Worm (Caenorhabditis elegans) whole organism, L4 larva: ENCODE results near the gene sar-1.

Experiments
- F44E2.7 ChIP-seq: fragments of 200-800 bp; sonication (Bioruptor generic); IDR thresholded peaks from 2 replicates; pipeline ENCODE4 v2.1.2; 2022; ENCODE audit warnings: missing genetic modification characterization, missing compliant biosample characterization
- Y48G9A.11 ChIP-seq: fragments of 200-800 bp; sonication (Bioruptor generic); IDR thresholded peaks from 2 replicates; pipeline ENCODE4 v1.3.6; 2022; ENCODE audit warnings: missing genetic modification reagents, missing genetic modification characterization, missing compliant biosample characterization
- Y75B8A.6 ChIP-seq: fragments of 200-800 bp; sonication (Bioruptor generic); IDR thresholded peaks from 2 replicates; pipeline ENCODE4 v1.3.6; 2022; ENCODE audit warnings: missing genetic modification reagents, missing genetic modification characterization, missing compliant biosample characterization
- ZK337.2 ChIP-seq: fragments of 200-800 bp; sonication (Bioruptor generic); IDR thresholded peaks from 2 replicates; pipeline ENCODE4 v1.3.6; 2022; ENCODE audit warnings: missing genetic modification reagents, missing genetic modification characterization, missing compliant biosample characterization
- ceh-20 ChIP-seq: fragments of 200-800 bp; sonication (Bioruptor generic); IDR thresholded peaks from 2 replicates; pipeline ENCODE4 v1.3.6; 2022; ENCODE audit warnings: missing genetic modification reagents, missing genetic modification characterization, missing compliant biosample characterization
- ceh-62 ChIP-seq: sonication (generic microtip); optimal IDR thresholded peaks from 2 replicates; lab custom pipeline; 2017; ENCODE audit warnings: missing biosample characterization, missing genetic modification characterization
- cey-2 ChIP-seq: sonication (generic microtip); optimal IDR thresholded peaks from 3 replicates; lab custom pipeline; 2017; ENCODE audit warnings: missing genetic modification characterization, mild to moderate bottlenecking, missing compliant biosample characterization, antibody characterized with exemption, borderline replicate concordance; ENCODE audit not compliant: insufficient read depth
- ctbp-1 ChIP-seq: fragments of 200-800 bp; sonication (Bioruptor generic); IDR thresholded peaks from 2 replicates; pipeline ENCODE4 v1.3.6; 2022; ENCODE audit warnings: missing genetic modification reagents, missing genetic modification characterization, missing compliant biosample characterization
- daf-8 ChIP-seq: fragments of 200-800 bp; sonication (Bioruptor generic); IDR thresholded peaks from 2 replicates; pipeline ENCODE4 v1.3.6; 2022; ENCODE audit warnings: missing genetic modification characterization, missing compliant biosample characterization
- dmd-8 ChIP-seq: fragments of 200-800 bp; sonication (Bioruptor generic); IDR thresholded peaks from 2 replicates; pipeline ENCODE4 v1.3.6; 2022; ENCODE audit warnings: missing genetic modification characterization, missing compliant biosample characterization
- duxl-1 ChIP-seq: sonication (generic microtip); optimal IDR thresholded peaks from 2 replicates; lab custom pipeline; 2016; ENCODE audit warnings: mild to moderate bottlenecking, missing genetic modification characterization, moderate library complexity, missing compliant biosample characterization; ENCODE audit not compliant: poor library complexity
- dve-1 ChIP-seq: sonication (generic microtip); optimal IDR thresholded peaks from 2 replicates; lab custom pipeline; 2017; ENCODE audit warnings: antibody characterized with exemption, mild to moderate bottlenecking, missing genetic modification characterization, missing compliant biosample characterization; ENCODE audit not compliant: insufficient read depth
- egl-43 ChIP-seq: fragments of 200-800 bp; sonication (Bioruptor generic); IDR thresholded peaks from 2 replicates; pipeline ENCODE4 v1.3.6; 2022; ENCODE audit warnings: missing genetic modification reagents, missing genetic modification characterization, missing compliant biosample characterization
- fkh-10 ChIP-seq: fragments of 150-350 bp; optimal IDR thresholded peaks from 2 replicates; lab custom pipeline; 2014; ENCODE audit warnings: missing biosample characterization, missing genetic modification reagents, missing genetic modification characterization
- gei-8 ChIP-seq: fragments of 200-800 bp; sonication (Bioruptor generic); optimal IDR thresholded peaks from 2 replicates; lab custom pipeline; 2018; ENCODE audit warnings: mild to moderate bottlenecking, missing genetic modification characterization, missing compliant biosample characterization
- hif-1 ChIP-seq, 2 experiments: sonication (generic microtip); optimal IDR thresholded peaks; 2 replicates each; lab custom pipeline; 2016 to 2017; ENCODE audit warnings: missing compliant biosample characterization in 2 of 2, missing genetic modification characterization in 2 of 2, missing genetic modification reagents in 2 of 2, missing genotype in 2 of 2, mild to moderate bottlenecking in 1 of 2
- hlh-11 ChIP-seq: fragments of 200-800 bp; sonication (Bioruptor generic); optimal IDR thresholded peaks from 2 replicates; lab custom pipeline; 2018; ENCODE audit warnings: mild to moderate bottlenecking, missing genetic modification characterization, missing compliant biosample characterization
- hlh-30 ChIP-seq: sonication (generic microtip); optimal IDR thresholded peaks from 2 replicates; lab custom pipeline; 2017; ENCODE audit warnings: antibody characterized with exemption, mild to moderate bottlenecking, missing genetic modification characterization, missing compliant biosample characterization; ENCODE audit not compliant: insufficient read depth
- jun-1 ChIP-seq: fragments of 150-350 bp; optimal IDR thresholded peaks from 2 replicates; lab custom pipeline; 2014; ENCODE audit warnings: missing biosample characterization, missing genetic modification reagents, missing genetic modification characterization
- lin-15B ChIP-seq: fragments of 150-350 bp; sonication (generic microtip); optimal IDR thresholded peaks from 3 replicates; lab custom pipeline; 2014; ENCODE audit warnings: missing biosample characterization, missing genetic modification characterization
- lir-3 ChIP-seq: sonication (generic microtip); optimal IDR thresholded peaks from 2 replicates; lab custom pipeline; 2016; ENCODE audit warnings: mild to moderate bottlenecking, missing genetic modification characterization, missing compliant biosample characterization
- lsy-2 ChIP-seq, 2 experiments: fragments of 150-350 bp in 1 of 2; sonication (generic microtip) in 1 of 2; optimal IDR thresholded peaks; 2 replicates each; lab custom pipeline; 2014 to 2017; ENCODE audit warnings: missing biosample characterization in 2 of 2, missing genetic modification characterization in 2 of 2
- mep-1 ChIP-seq: fragments of 150-350 bp; sonication (generic microtip); optimal IDR thresholded peaks from 3 replicates; lab custom pipeline; 2014; ENCODE audit warnings: missing biosample characterization, missing genetic modification characterization
- mxl-3 ChIP-seq: fragments of 200-800 bp; sonication (Bioruptor generic); optimal IDR thresholded peaks from 2 replicates; lab custom pipeline; 2018; ENCODE audit warnings: mild to moderate bottlenecking, missing genetic modification characterization, missing compliant biosample characterization
- nhr-102 ChIP-seq: sonication (generic microtip); optimal IDR thresholded peaks from 2 replicates; lab custom pipeline; 2016; ENCODE audit warnings: mild to moderate bottlenecking, missing genetic modification characterization, moderate library complexity, missing compliant biosample characterization
- nhr-11 ChIP-seq: fragments of 150-350 bp; optimal IDR thresholded peaks from 2 replicates; lab custom pipeline; 2014; ENCODE audit warnings: missing biosample characterization, missing genetic modification characterization
- nhr-25 ChIP-seq: sonication (generic microtip); optimal IDR thresholded peaks from 2 replicates; lab custom pipeline; 2017; ENCODE audit warnings: missing genetic modification characterization, mild to moderate bottlenecking, missing compliant biosample characterization, antibody characterized with exemption, moderate library complexity, borderline replicate concordance; ENCODE audit not compliant: insufficient read depth
- nhr-76 ChIP-seq: fragments of 150-350 bp; optimal IDR thresholded peaks from 2 replicates; lab custom pipeline; 2014; ENCODE audit warnings: missing biosample characterization, missing genetic modification characterization
- pha-4 ChIP-seq, 2 experiments: fragments of 150-350 bp in 1 of 2; fragments of 200-800 bp in 1 of 2; sonication (Bioruptor generic) in 1 of 2; IDR thresholded peaks in 1 of 2; optimal IDR thresholded peaks in 1 of 2; 2 replicates each; pipeline versions ENCODE4 v1.3.6 to Lab custom; 2014 to 2022; ENCODE audit warnings: missing genetic modification characterization in 2 of 2, missing genetic modification reagents in 2 of 2, missing biosample characterization in 1 of 2, missing compliant biosample characterization in 1 of 2
- pqm-1 ChIP-seq: sonication (generic microtip); optimal IDR thresholded peaks from 2 replicates; lab custom pipeline; 2017; ENCODE audit warnings: missing biosample characterization, missing genetic modification characterization
- sdz-12 ChIP-seq: fragments of 200-800 bp; sonication (Bioruptor generic); optimal IDR thresholded peaks from 2 replicates; lab custom pipeline; 2018; ENCODE audit warnings: mild to moderate bottlenecking, missing genetic modification characterization, missing compliant biosample characterization
- set-16 ChIP-seq: fragments of 200-800 bp; sonication (Bioruptor generic); IDR thresholded peaks from 2 replicates; pipeline ENCODE4 v1.3.6; 2022; ENCODE audit warnings: missing genetic modification reagents, missing genetic modification characterization, missing compliant biosample characterization
- snpc-1.2 ChIP-seq: fragments of 200-800 bp; sonication (Bioruptor generic); IDR thresholded peaks from 2 replicates; pipeline ENCODE4 v1.3.6; 2022; ENCODE audit warnings: missing genetic modification reagents, missing genetic modification characterization, missing compliant biosample characterization
- snpc-4 ChIP-seq: fragments of 150-350 bp; optimal IDR thresholded peaks from 2 replicates; lab custom pipeline; 2014; ENCODE audit warnings: missing biosample characterization, missing genetic modification characterization
- spr-3 ChIP-seq: fragments of 200-800 bp; sonication (Bioruptor generic); optimal IDR thresholded peaks from 2 replicates; lab custom pipeline; 2018; ENCODE audit warnings: mild to moderate bottlenecking, missing genetic modification characterization, missing compliant biosample characterization
- tag-97 ChIP-seq: fragments of 200-800 bp; sonication (Bioruptor generic); IDR thresholded peaks from 2 replicates; pipeline ENCODE4 v1.3.6; 2022; ENCODE audit warnings: missing genetic modification characterization, missing compliant biosample characterization
- tra-1 ChIP-seq: fragments of 200-800 bp; sonication (Bioruptor generic); IDR thresholded peaks from 2 replicates; pipeline ENCODE4 v1.3.6; 2022; ENCODE audit warnings: missing genetic modification reagents, missing genetic modification characterization, missing compliant biosample characterization
- unc-130 ChIP-seq: sonication (generic microtip); optimal IDR thresholded peaks from 2 replicates; lab custom pipeline; 2016; ENCODE audit warnings: missing genetic modification reagents, missing genetic modification characterization, missing compliant biosample characterization
- unc-39 ChIP-seq: sonication (generic microtip); optimal IDR thresholded peaks from 2 replicates; lab custom pipeline; 2017; ENCODE audit warnings: missing biosample characterization, missing genetic modification characterization
- zfp-3 ChIP-seq: fragments of 200-800 bp; sonication (Bioruptor generic); conservative IDR thresholded peaks from 2 replicates; pipeline ENCODE4 v1.3.6; 2022; ENCODE audit warnings: missing genetic modification reagents, missing genetic modification characterization, missing compliant biosample characterization
- zip-11 ChIP-seq: fragments of 200-800 bp; sonication (Bioruptor generic); IDR thresholded peaks from 2 replicates; pipeline ENCODE4 v1.3.6; 2022; ENCODE audit warnings: missing genetic modification characterization, missing compliant biosample characterization
- zip-2 ChIP-seq: fragments of 150-350 bp; optimal IDR thresholded peaks from 2 replicates; lab custom pipeline; 2014; ENCODE audit warnings: missing biosample characterization, missing genetic modification characterization
- ztf-7 ChIP-seq: fragments of 150-350 bp; optimal IDR thresholded peaks from 2 replicates; lab custom pipeline; 2014; ENCODE audit warnings: missing biosample characterization, missing genetic modification characterization

The sar-1 gene

DNA sequence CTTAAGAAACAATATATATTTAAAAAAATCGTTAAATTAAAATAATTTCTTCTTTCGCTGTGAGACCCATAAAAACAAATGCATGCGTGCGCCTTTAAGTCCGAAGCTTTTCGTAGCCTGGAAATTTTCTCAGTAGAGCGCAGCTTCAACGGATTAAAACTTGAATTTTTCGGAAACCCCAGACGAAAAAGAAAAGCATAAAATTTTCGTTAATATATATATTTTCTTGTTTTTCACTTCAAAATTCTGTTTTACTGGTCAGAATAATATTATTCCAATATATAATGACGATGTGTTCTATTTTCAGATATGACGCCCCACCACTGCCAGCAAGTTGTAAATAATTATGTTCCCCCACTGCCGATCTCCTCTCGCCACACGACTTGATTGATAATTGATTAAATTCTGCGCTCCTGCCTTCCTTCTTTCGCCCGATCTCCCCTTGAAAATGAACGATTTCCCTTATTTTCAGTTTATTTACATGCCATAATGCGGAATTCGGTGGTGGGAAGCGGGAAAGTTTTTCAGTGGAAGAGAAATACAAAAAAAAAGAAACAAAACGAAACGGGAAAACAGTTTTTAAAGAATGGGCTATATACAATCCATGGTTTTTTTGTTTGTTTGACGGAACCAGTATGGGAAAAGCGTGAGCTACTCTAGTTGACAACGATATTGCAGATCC is 44.9 kb downstream of the sar-1 start (continued):
- TF ChIP-seq F44E2.7 (no peak), pqm-1 (tag; lab: Kevin White, UChicago) (no peak), mep-1 (tag; lab: Kevin White, UChicago) (peak; percentile 72), duxl-1 (tag; lab: Kevin White, UChicago) (no peak), tag-97 (GFP tag; lab: Robert Waterston, UW) (no peak), nhr-25 (tag; lab: Kevin White, UChicago) (no peak), nhr-76 (tag; lab: Kevin White, UChicago) (no peak), mxl-3 (GFP tag; lab: Kevin White, UChicago) (peak; percentile 31), spr-3 (GFP tag; lab: Kevin White, UChicago) (no peak), nhr-11 (tag; lab: Kevin White, UChicago) (peak; percentile 14), snpc-1.2 (no peak), lin-15B (tag; lab: Kevin White, UChicago) (no peak), fkh-10 (no peak), snpc-4 (tag; lab: Kevin White, UChicago) (no peak), pha-4 (GFP tag; IDR thresholded peaks at IDR 0.05; lab: Robert Waterston, UW) (no peak), pha-4 (tag; optimal IDR thresholded peaks at IDR 0.05; lab: Kevin White, UChicago) (peak; percentile 11), gei-8 (GFP tag; lab: Kevin White, UChicago) (no peak), tra-1 (GFP tag; lab: Robert Waterston, UW) (no peak), ctbp-1 (GFP tag; lab: Robert Waterston, UW) (0 out of 2 replicates have a peak, but pooled peaks have one; percentile 48), nhr-102 (tag; lab: Kevin White, UChicago) (peak; percentile 60), Y75B8A.6 (GFP tag; lab: Robert Waterston, UW) (peak; percentile 3; the same call in 1 of the 2 replicates), hlh-11 (tag; lab: Kevin White, UChicago) (peak; percentile 49), ceh-62 (tag; lab: Kevin White, UChicago) (no peak), dve-1 (no peak), ztf-7 (tag; lab: Kevin White, UChicago) (no peak), hlh-30 (tag; lab: Kevin White, UChicago) (peak; percentile 11), daf-8 (GFP tag; lab: Robert Waterston, UW) (no peak), ZK337.2 (GFP tag; lab: Robert Waterston, UW) (0 out of 2 replicates have a peak, but pooled peaks have one; percentile 22), lir-3 (tag; lab: Kevin White, UChicago) (no peak), zip-11 (GFP tag; lab: Robert Waterston, UW) (no peak), sdz-12 (GFP tag; lab: Kevin White, UChicago) (peak; percentile 56), unc-39 (no peak), ceh-20 (GFP tag; lab: Robert Waterston, UW) (no peak), jun-1 (no peak), unc-130 (peak; percentile 44), egl-43 (GFP tag; lab: Robert Waterston, UW) (0 out of 2 replicates have a peak, but pooled peaks have one; percentile 28), hif-1 (tag; optimal IDR thresholded peaks at IDR 0.05; lab: Kevin White, UChicago) (peak; percentile 26 to 65)
- TF ChIP-seq, all 104 proteins: peak for 37

DNA sequence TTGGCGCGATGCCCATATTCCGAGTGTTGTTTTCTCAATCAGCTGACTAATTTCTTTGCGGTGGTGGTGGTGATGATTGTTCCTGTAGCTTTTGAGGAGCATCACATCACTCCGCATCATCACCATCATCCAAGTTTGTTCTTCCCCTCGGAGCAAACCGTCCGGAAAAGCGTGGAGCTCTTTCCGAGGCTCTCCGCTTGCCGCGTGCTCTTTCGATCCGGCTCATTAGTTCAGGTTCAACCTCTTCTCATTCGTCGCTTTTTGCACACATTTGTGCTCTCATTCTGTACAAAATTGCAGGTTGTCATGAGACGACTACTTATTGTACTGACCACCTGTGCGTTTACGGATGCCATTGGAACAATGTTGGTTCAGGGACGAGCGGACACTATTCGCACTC is 47.9 kb downstream of the sar-1 start, which contains the start of gene M01H9.5:
TSS of gene M01H9.5 (plus strand) at position 301 of the 400 bp plus-strand sequence.
- TF ChIP-seq lsy-2 (tag; optimal IDR thresholded peaks at IDR 0.05; lab: Kevin White, UChicago): no peak
- TF ChIP-seq set-16 (GFP tag; lab: Robert Waterston, UW): no peak
- no peak for TF ChIP-seq zip-2 (tag; lab: Kevin White, UChicago)
- no peak for TF ChIP-seq cey-2 (tag; lab: Kevin White, UChicago)
- no peak for TF ChIP-seq Y48G9A.11 (GFP tag; lab: Robert Waterston, UW)
- no peak for TF ChIP-seq F44E2.7
- no peak for TF ChIP-seq zfp-3 (GFP tag; lab: Robert Waterston, UW)
- TF ChIP-seq dmd-8 (GFP tag; lab: Robert Waterston, UW): no peak
- no peak for TF ChIP-seq nhr-25 (tag; lab: Kevin White, UChicago)
